Fruit fly (Drosophila melanogaster) whole organism, adult: ENCODE results near the gene ringer.

Source experiments
- CG12768 ChIP-seq: fragments of 200-800 bp; sonication (Bioruptor generic); optimal IDR thresholded peaks from 2 replicates; lab custom pipeline; 2017; ENCODE audit warnings: missing biosample characterization, missing genetic modification characterization, mild to moderate bottlenecking, moderate library complexity, missing genetic modification reagents
- CG33017 ChIP-seq: fragments of 200-800 bp; sonication (Bioruptor generic); optimal IDR thresholded peaks from 2 replicates; lab custom pipeline; 2018; ENCODE audit warnings: missing biosample characterization, mild to moderate bottlenecking, missing genetic modification characterization, moderate library complexity
- CG7045 ChIP-seq: fragments of 200-800 bp; sonication (Bioruptor generic); optimal IDR thresholded peaks from 2 replicates; lab custom pipeline; 2017; ENCODE audit warnings: missing biosample characterization, mild to moderate bottlenecking, missing genetic modification characterization
- Crg-1 ChIP-seq: fragments of 200-800 bp; sonication (Bioruptor generic); optimal IDR thresholded peaks from 2 replicates; lab custom pipeline; 2016; ENCODE audit warnings: missing biosample characterization, missing genetic modification characterization
- Mnt ChIP-seq: fragments of 200-800 bp; sonication (Bioruptor generic); optimal IDR thresholded peaks from 2 replicates; lab custom pipeline; 2016; ENCODE audit warnings: missing biosample characterization, mild to moderate bottlenecking, missing genetic modification characterization
- cic ChIP-seq: fragments of 200-800 bp; sonication (Bioruptor generic); optimal IDR thresholded peaks from 2 replicates; lab custom pipeline; 2017; ENCODE audit warnings: missing biosample characterization, mild to moderate bottlenecking, missing genetic modification characterization, moderate library complexity
- kay ChIP-seq: fragments of 200-800 bp; sonication (Bioruptor generic); peaks from one replicate; lab custom pipeline; 2016; ENCODE audit warnings: missing biosample characterization, missing genetic modification characterization, borderline replicate concordance
- pad ChIP-seq: fragments of 200-800 bp; sonication (Bioruptor generic); optimal IDR thresholded peaks from 3 replicates; lab custom pipeline; 2017; ENCODE audit warnings: missing biosample characterization, missing genetic modification characterization, mild to moderate bottlenecking, moderate library complexity, missing genetic modification reagents
- tj ChIP-seq: fragments of 200-800 bp; sonication (Bioruptor generic); optimal IDR thresholded peaks from 3 replicates; lab custom pipeline; 2017; ENCODE audit warnings: missing biosample characterization, mild to moderate bottlenecking, missing genetic modification characterization, moderate library complexity
- toe ChIP-seq: fragments of 200-800 bp; sonication (Bioruptor generic); optimal IDR thresholded peaks from 2 replicates; lab custom pipeline; 2016; ENCODE audit warnings: missing biosample characterization, missing genetic modification characterization

- TF ChIP-seq CG12768: no peak
- TF ChIP-seq CG33017 (tag; lab: Kevin White, UChicago): no peak
- no peak for TF ChIP-seq toe (GFP tag; lab: Kevin White, UChicago)
- no peak for TF ChIP-seq kay
- no peak for TF ChIP-seq pad
- TF ChIP-seq CG7045 (GFP tag; lab: Kevin White, UChicago): no peak
- TF ChIP-seq Crg-1 (GFP tag; lab: Kevin White, UChicago): no peak
- TF ChIP-seq cic (GFP tag; lab: Kevin White, UChicago): no peak
- no peak for TF ChIP-seq Mnt
- no peak for TF ChIP-seq tj (GFP tag; lab: Kevin White, UChicago)
Measured at dm6 chr3L:16323372-16323771, 35.9 kb downstream of the ringer start, which contains the start of gene CG13059.
